Worm (Caenorhabditis elegans) whole organism, L3 larva: ENCODE measurements around the gene nspd-3.
A peak's percentile ranks its signal among the peaks of the same experiment; 100 is the strongest.

Source experiments
- R02D3.7 ChIP-seq: fragments of 150-350 bp; optimal IDR thresholded peaks from 2 replicates; lab custom pipeline; 2014; ENCODE audit warnings: missing biosample characterization, missing genetic modification characterization
- aly-2 ChIP-seq: fragments of 150-350 bp; optimal IDR thresholded peaks from 2 replicates; lab custom pipeline; 2014; ENCODE audit warnings: missing biosample characterization, missing genetic modification characterization
- ama-1 ChIP-seq: fragments of 150-350 bp; optimal IDR thresholded peaks from 2 replicates; lab custom pipeline; 2018
- ceh-16 ChIP-seq: sonication (generic microtip); optimal IDR thresholded peaks from 2 replicates; lab custom pipeline; 2017; ENCODE audit warnings: missing biosample characterization, missing genetic modification characterization
- ceh-28 ChIP-seq: fragments of 150-350 bp; optimal IDR thresholded peaks from 2 replicates; lab custom pipeline; 2014; ENCODE audit warnings: missing biosample characterization, missing genetic modification reagents, missing genetic modification characterization
- ceh-82 ChIP-seq: fragments of 150-350 bp; optimal IDR thresholded peaks from 2 replicates; lab custom pipeline; 2014; ENCODE audit warnings: missing biosample characterization, missing genetic modification characterization
- egl-27 ChIP-seq: sonication (generic microtip); optimal IDR thresholded peaks from 4 replicates; lab custom pipeline; 2017; ENCODE audit warnings: missing biosample characterization, missing genetic modification reagents, missing genetic modification characterization
- egl-5 ChIP-seq: fragments of 150-350 bp; optimal IDR thresholded peaks from 2 replicates; lab custom pipeline; 2017; ENCODE audit warnings: missing biosample characterization, missing genetic modification reagents, missing genetic modification characterization, inconsistent platforms
- elt-1 ChIP-seq: fragments of 150-350 bp; optimal IDR thresholded peaks from 2 replicates; lab custom pipeline; 2014; ENCODE audit warnings: missing biosample characterization, missing genetic modification characterization
- elt-2 ChIP-seq: sonication (generic microtip); optimal IDR thresholded peaks from 2 replicates; lab custom pipeline; 2016; ENCODE audit warnings: missing genetic modification reagents, mild to moderate bottlenecking, missing genetic modification characterization, missing compliant biosample characterization
- elt-3 ChIP-seq, 3 experiments: fragments of 150-350 bp in 1 of 3; sonication (generic microtip) in 2 of 3; optimal IDR thresholded peaks; 2 replicates in 2 of 3; 4 replicates in 1 of 3; lab custom pipeline; 2014 to 2017; ENCODE audit warnings: missing biosample characterization in 3 of 3, missing genetic modification characterization in 3 of 3
- eor-1 ChIP-seq, 2 experiments: fragments of 150-350 bp; optimal IDR thresholded peaks; 2 replicates each; lab custom pipeline; 2014 to 2018; ENCODE audit warnings: missing biosample characterization in 2 of 2, missing genetic modification characterization in 2 of 2
- fkh-10 ChIP-seq: sonication (generic microtip); optimal IDR thresholded peaks from 2 replicates; lab custom pipeline; 2017; ENCODE audit warnings: missing biosample characterization, missing genetic modification reagents, missing genetic modification characterization
- hmg-11 ChIP-seq: sonication (generic microtip); optimal IDR thresholded peaks from 2 replicates; lab custom pipeline; 2016; ENCODE audit warnings: missing genetic modification characterization, missing compliant biosample characterization
- jun-1 ChIP-seq: fragments of 150-350 bp; optimal IDR thresholded peaks from 2 replicates; lab custom pipeline; 2014; ENCODE audit warnings: missing biosample characterization, missing genetic modification reagents, missing genetic modification characterization
- lin-15B ChIP-seq: fragments of 150-350 bp; optimal IDR thresholded peaks from 2 replicates; lab custom pipeline; 2014; ENCODE audit warnings: missing biosample characterization, missing genetic modification characterization
- lin-39 ChIP-seq: fragments of 150-350 bp; optimal IDR thresholded peaks from 2 replicates; lab custom pipeline; 2018; ENCODE audit warnings: missing biosample characterization, missing genetic modification reagents, missing genetic modification characterization
- lsy-12 ChIP-seq: sonication (generic microtip); optimal IDR thresholded peaks from 2 replicates; lab custom pipeline; 2016; ENCODE audit warnings: mild to moderate bottlenecking, missing genetic modification characterization, missing compliant biosample characterization
- mml-1 ChIP-seq: fragments of 150-350 bp; sonication (generic microtip); optimal IDR thresholded peaks from 3 replicates; lab custom pipeline; 2014; ENCODE audit warnings: missing biosample characterization, missing genetic modification characterization
- nfya-1 ChIP-seq: sonication (generic microtip); optimal IDR thresholded peaks from 2 replicates; lab custom pipeline; 2017; ENCODE audit warnings: missing genetic modification characterization, mild to moderate bottlenecking, missing compliant biosample characterization, antibody characterized with exemption, moderate library complexity; ENCODE audit not compliant: insufficient read depth
- nhr-11 ChIP-seq: fragments of 150-350 bp; optimal IDR thresholded peaks from 2 replicates; lab custom pipeline; 2014; ENCODE audit warnings: missing biosample characterization, missing genetic modification characterization
- nhr-12 ChIP-seq: fragments of 150-350 bp; optimal IDR thresholded peaks from 2 replicates; lab custom pipeline; 2014; ENCODE audit warnings: missing biosample characterization, missing genetic modification characterization
- nhr-23 ChIP-seq: fragments of 150-350 bp; optimal IDR thresholded peaks from 2 replicates; lab custom pipeline; 2014; ENCODE audit warnings: missing biosample characterization, missing genetic modification reagents, missing genetic modification characterization
- nhr-25 ChIP-seq: sonication (generic microtip); optimal IDR thresholded peaks from 2 replicates; lab custom pipeline; 2017; ENCODE audit warnings: missing biosample characterization, missing genetic modification characterization
- nhr-28 ChIP-seq: fragments of 150-350 bp; optimal IDR thresholded peaks from 2 replicates; lab custom pipeline; 2014; ENCODE audit warnings: missing biosample characterization, missing genetic modification characterization
- nhr-43 ChIP-seq: sonication (generic microtip); optimal IDR thresholded peaks from 2 replicates; lab custom pipeline; 2016; ENCODE audit warnings: mild to moderate bottlenecking, missing genetic modification characterization, missing compliant biosample characterization; ENCODE audit not compliant: poor library complexity, severe bottlenecking
- nhr-67 ChIP-seq: fragments of 150-350 bp; optimal IDR thresholded peaks from 2 replicates; lab custom pipeline; 2014; ENCODE audit warnings: missing biosample characterization, missing genetic modification characterization
- nhr-77 ChIP-seq: fragments of 150-350 bp; optimal IDR thresholded peaks from 2 replicates; lab custom pipeline; 2014; ENCODE audit warnings: missing biosample characterization, missing genetic modification characterization
- pha-4 ChIP-seq: fragments of 150-350 bp; optimal IDR thresholded peaks from 2 replicates; lab custom pipeline; 2014; ENCODE audit warnings: missing biosample characterization, missing genetic modification reagents, missing genetic modification characterization
- sea-2 ChIP-seq: fragments of 150-350 bp; sonication (generic microtip); optimal IDR thresholded peaks from 4 replicates; lab custom pipeline; 2014; ENCODE audit warnings: missing biosample characterization, missing genetic modification reagents, missing genetic modification characterization
- snpc-4 ChIP-seq: fragments of 150-350 bp; optimal IDR thresholded peaks from 2 replicates; lab custom pipeline; 2014; ENCODE audit warnings: missing biosample characterization, missing genetic modification characterization
- tbx-2 ChIP-seq: sonication (generic microtip); optimal IDR thresholded peaks from 2 replicates; lab custom pipeline; 2016; ENCODE audit warnings: mild to moderate bottlenecking, missing genetic modification characterization, missing compliant biosample characterization
- unc-39 ChIP-seq: sonication (generic microtip); optimal IDR thresholded peaks from 4 replicates; lab custom pipeline; 2017; ENCODE audit warnings: missing biosample characterization, missing genetic modification characterization
- unc-62 ChIP-seq: fragments of 150-350 bp; sonication (generic microtip); optimal IDR thresholded peaks from 4 replicates; lab custom pipeline; 2014; ENCODE audit warnings: missing biosample characterization, missing genetic modification reagents, missing genetic modification characterization
- ztf-11 ChIP-seq: fragments of 150-350 bp; optimal IDR thresholded peaks from 2 replicates; lab custom pipeline; 2014; ENCODE audit warnings: missing biosample characterization, missing genetic modification characterization
- ztf-4 ChIP-seq: fragments of 150-350 bp; optimal IDR thresholded peaks from 2 replicates; lab custom pipeline; 2014; ENCODE audit warnings: missing biosample characterization, missing genetic modification characterization

nspd-3 gene

ce11 chrIV:5204573-5204972, 41.7 kb upstream of the nspd-3 start, which contains the start of gene tni-4:
Gene tni-4 (plus strand): TSS chrIV:5204591.
- no peak for TF ChIP-seq unc-39
- no peak for TF ChIP-seq ztf-11 (tag; lab: Kevin White, UChicago)

ce11 chrIV:5202575-5202974, 39.7 kb upstream of the nspd-3 start:
- TF ChIP-seq fkh-10 (GFP tag; lab: Kevin White, UChicago) (no peak), pha-4 (tag; lab: Kevin White, UChicago) (peak; percentile 60), ceh-82 (tag; lab: Kevin White, UChicago) (no peak), elt-3 (tag; optimal IDR thresholded peaks at IDR 0.05; lab: Kevin White, UChicago) (no peak), nhr-28 (tag; lab: Kevin White, UChicago) (no peak)

DNA sequence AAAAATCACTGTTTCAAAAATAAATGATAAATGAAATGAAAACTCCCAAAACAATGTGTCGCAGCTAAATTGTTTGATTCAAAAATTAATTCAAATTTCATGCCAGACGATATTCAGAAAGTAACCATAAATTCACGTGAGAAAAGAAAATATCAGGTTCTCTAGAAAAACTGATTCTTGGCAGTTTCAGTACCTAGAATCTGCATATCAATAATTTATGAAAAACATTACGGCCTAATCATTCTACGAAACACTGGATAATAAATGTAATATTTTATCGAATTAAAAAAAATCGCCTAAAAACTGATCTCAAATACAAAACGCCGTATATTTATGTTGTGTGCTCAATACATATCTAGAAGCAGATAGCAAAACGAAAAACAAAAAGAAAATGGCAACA, 38.0 kb upstream of the nspd-3 start:
- TF ChIP-seq egl-27 (tag; lab: Kevin White, UChicago) (no peak), elt-1 (no peak), unc-62 (GFP tag; lab: Kevin White, UChicago) (no peak), lin-15B (tag; lab: Kevin White, UChicago) (no peak), ceh-16 (tag; lab: Kevin White, UChicago) (no peak), sea-2 (GFP tag; lab: Kevin White, UChicago) (no peak), nhr-12 (tag; lab: Kevin White, UChicago) (no peak), egl-5 (no peak), aly-2 (no peak)
- TF ChIP-seq, all 47 proteins: peak for 0

DNA sequence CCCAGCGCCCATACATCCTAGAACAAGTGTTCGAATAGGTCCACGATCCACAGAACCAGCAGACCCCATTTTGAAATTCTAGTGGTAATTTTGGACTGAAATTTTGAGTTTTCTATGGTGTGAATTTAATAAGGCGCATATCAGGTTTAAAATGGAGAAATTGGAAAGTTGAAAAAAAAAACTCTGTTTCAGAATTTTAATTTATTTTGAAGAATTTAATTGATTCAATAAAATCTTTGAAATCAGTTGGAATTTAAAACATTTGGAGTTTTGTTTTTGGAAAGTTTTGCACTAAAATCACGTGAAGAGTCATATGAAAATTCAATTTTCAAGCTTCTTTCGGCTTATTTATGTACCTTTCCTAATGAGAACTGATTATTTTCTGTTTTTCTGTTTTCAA, 32.7 kb upstream of the nspd-3 start, which contains the start of gene gpa-18:
gpa-18 (minus strand) TSS at position 101 of the 400 bp plus-strand sequence.
- no peak for TF ChIP-seq egl-27 (tag; lab: Kevin White, UChicago)

DNA sequence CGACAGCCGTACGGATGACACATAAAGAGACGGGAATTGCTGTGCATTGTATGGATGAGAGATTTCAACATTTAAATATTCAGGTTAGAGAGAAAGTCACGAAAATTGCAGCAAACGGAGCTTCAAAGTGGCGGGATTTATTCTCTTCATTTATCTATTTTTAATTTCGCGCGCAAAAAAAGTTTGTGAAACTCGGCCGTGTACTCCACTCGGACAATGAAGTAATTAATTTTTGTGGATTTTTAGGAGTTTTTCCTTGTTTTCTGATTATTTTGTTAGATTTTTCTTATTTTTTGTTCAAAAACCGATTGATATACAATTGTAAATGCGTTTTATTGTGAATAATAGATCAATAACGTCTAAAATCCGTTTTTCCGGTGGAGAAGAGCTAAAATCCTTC, 25.2 kb upstream of the nspd-3 start:
- TF ChIP-seq mml-1 (tag; lab: Kevin White, UChicago): no peak
- TF ChIP-seq elt-3 (tag; optimal IDR thresholded peaks at IDR 0.05; lab: Kevin White, UChicago): no peak
- TF ChIP-seq lin-15B (tag; lab: Kevin White, UChicago): peak; percentile 26
- no peak for TF ChIP-seq nhr-43 (tag; lab: Kevin White, UChicago)
- no peak for TF ChIP-seq ceh-16 (tag; lab: Kevin White, UChicago)
- TF ChIP-seq egl-27 (tag; lab: Kevin White, UChicago): no peak
- no peak for TF ChIP-seq nhr-67
- TF ChIP-seq, all 47 proteins: peak for 1

ce11 chrIV:5186480-5187205, 23.8 kb upstream of the nspd-3 start, which contains the start of the genes W03F8.6 and mtrf-1L:
Gene W03F8.6 (minus strand): TSS chrIV:5186580.
Gene mtrf-1L (plus strand): TSS chrIV:5187155.
- TF ChIP-seq ama-1 (lab: Kevin White, UChicago): no peak
- no peak for TF ChIP-seq R02D3.7 (tag; lab: Kevin White, UChicago)
- TF ChIP-seq elt-3 (tag; optimal IDR thresholded peaks at IDR 0.05; lab: Kevin White, UChicago): no peak
- peak; percentile 70 for TF ChIP-seq pha-4 (tag; lab: Kevin White, UChicago)
- TF ChIP-seq, all 47 proteins: peak for 1

DNA sequence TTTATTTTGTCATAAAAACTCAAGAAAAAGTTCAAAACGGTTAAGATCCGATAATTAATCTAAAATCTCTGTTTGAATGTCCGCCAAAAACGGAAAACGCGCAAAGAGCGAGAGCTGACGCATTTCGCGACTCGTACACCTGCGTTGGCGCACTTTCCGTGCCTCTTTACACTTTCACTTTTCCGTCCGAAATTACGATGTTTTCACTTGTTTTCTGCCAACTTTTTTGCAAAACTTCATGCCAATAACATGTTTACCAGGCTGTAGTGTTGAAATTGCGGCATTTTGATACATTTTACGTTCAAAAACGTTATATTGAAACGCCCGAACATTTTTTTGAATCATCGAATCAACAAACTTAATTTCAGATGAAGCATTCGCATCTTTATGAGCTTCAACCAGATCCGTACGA, 20.9 kb upstream of the nspd-3 start, which contains the start of gene W03F8.4:
W03F8.4 (plus strand) TSS at position 369 of the 412 bp plus-strand sequence.
- TF ChIP-seq nhr-23 (tag; lab: Kevin White, UChicago) (peak; percentile 97), nhr-77 (peak; percentile 74), ama-1 (lab: Kevin White, UChicago) (peak; percentile 53), elt-2 (peak; percentile 62), aly-2 (peak; percentile 28), snpc-4 (tag; lab: Kevin White, UChicago) (peak; percentile 93), ztf-4 (tag; lab: Kevin White, UChicago) (peak; percentile 74), ceh-16 (tag; lab: Kevin White, UChicago) (no peak), unc-39 (no peak), nhr-25 (peak; percentile 96), R02D3.7 (tag; lab: Kevin White, UChicago) (peak; percentile 88), eor-1 (tag; optimal IDR thresholded peaks at IDR 0.05; lab: Kevin White, UChicago) (no peak), elt-3 (tag; optimal IDR thresholded peaks at IDR 0.05; lab: Kevin White, UChicago) (peak in 1 of 3 experiments; percentile 49), nhr-11 (peak; percentile 35), lin-15B (tag; lab: Kevin White, UChicago) (peak; percentile 96), lin-39 (tag; lab: Kevin White, UChicago) (peak; percentile 71), nhr-28 (tag; lab: Kevin White, UChicago) (no peak), jun-1 (peak; percentile 83), elt-1 (peak; percentile 69), ceh-82 (tag; lab: Kevin White, UChicago) (peak; percentile 87), ceh-28 (tag; lab: Kevin White, UChicago) (peak; percentile 87), mml-1 (tag; lab: Kevin White, UChicago) (no peak), lsy-12 (tag; lab: Kevin White, UChicago) (peak; percentile 91), sea-2 (GFP tag; lab: Kevin White, UChicago) (no peak), hmg-11 (tag; lab: Kevin White, UChicago) (peak; percentile 88), tbx-2 (tag; lab: Kevin White, UChicago) (peak; percentile 92), nfya-1 (tag; lab: Kevin White, UChicago) (peak; percentile 91)
